Fruit fly (Drosophila melanogaster): ENCODE results near the gene Ide.
A peak's percentile ranks its signal among the peaks of the same experiment; 100 is the strongest.

- no peak for TF ChIP-seq CG14655 (GFP tag; optimal IDR thresholded peaks at IDR 0.05)
- no peak for TF ChIP-seq Pif1A (GFP tag; optimal IDR thresholded peaks at IDR 0.05)
- no peak for TF ChIP-seq Snoo (tag; optimal IDR thresholded peaks at IDR 0.05)
- TF ChIP-seq CG8159 (tag; optimal IDR thresholded peaks at IDR 0.05) = no peak
- no peak for TF ChIP-seq CG12605 (GFP tag; IDR thresholded peaks at IDR 0.05)
- TF ChIP-seq EcR (GFP tag; optimal IDR thresholded peaks at IDR 0.05) = no peak
- TF ChIP-seq CG13204 (GFP tag; optimal IDR thresholded peaks at IDR 0.05) = peak; percentile 26
- no peak for TF ChIP-seq CG9948 (tag; optimal IDR thresholded peaks at IDR 0.05)
- no peak for TF ChIP-seq CG10348 (GFP tag; IDR thresholded peaks at IDR 0.05)
- no peak for TF ChIP-seq CG17806 (tag; optimal IDR thresholded peaks at IDR 0.05)
- TF ChIP-seq CG4496 (GFP tag; IDR thresholded peaks at IDR 0.05) = no peak
- TF ChIP-seq CG8301 (tag; optimal IDR thresholded peaks at IDR 0.05) = no peak
These were observed 12.1 kb upstream of the Ide start for dm6 chr3L:20387843-20388163.

Measured in whole organism, pupa.